Worm (Caenorhabditis elegans) whole organism, L1 larva: ENCODE measurements around the gene T25E12.16.

Source experiments
- aha-1 ChIP-seq: fragments of 150-350 bp; optimal IDR thresholded peaks from 2 replicates; lab custom pipeline; 2014; ENCODE audit warnings: missing biosample characterization, missing genetic modification characterization
- blmp-1 ChIP-seq: fragments of 150-350 bp; optimal IDR thresholded peaks from 2 replicates; lab custom pipeline; 2014; ENCODE audit warnings: missing biosample characterization, missing genetic modification characterization
- ceh-63 ChIP-seq: fragments of 200-800 bp; sonication (Bioruptor generic); optimal IDR thresholded peaks from 2 replicates; lab custom pipeline; 2018; ENCODE audit warnings: mild to moderate bottlenecking, missing genetic modification characterization, missing compliant biosample characterization
- efl-1 ChIP-seq, 4 experiments: fragments of 150-350 bp; optimal IDR thresholded peaks in 3 of 4; peaks in 1 of 4; 1 replicate in 1 of 4; 2 replicates in 3 of 4; lab custom pipeline; 2014; ENCODE audit warnings: missing biosample characterization in 2 of 4, missing genetic modification characterization in 2 of 4, missing genetic modification reagents in 2 of 4
- ets-5 ChIP-seq: fragments of 200-800 bp; sonication (Bioruptor generic); IDR thresholded peaks from 2 replicates; pipeline ENCODE4 v1.3.6; 2022; ENCODE audit warnings: missing genetic modification characterization, missing compliant biosample characterization
- fos-1 ChIP-seq: fragments of 150-350 bp; optimal IDR thresholded peaks from 2 replicates; lab custom pipeline; 2014; ENCODE audit warnings: missing biosample characterization, missing genetic modification characterization
- lsy-2 ChIP-seq, 2 experiments: fragments of 150-350 bp; optimal IDR thresholded peaks; 2 replicates each; lab custom pipeline; 2014; ENCODE audit warnings: missing biosample characterization in 2 of 2, missing genetic modification characterization in 2 of 2
- mef-2 ChIP-seq: fragments of 150-350 bp; optimal IDR thresholded peaks from 2 replicates; lab custom pipeline; 2014; ENCODE audit warnings: missing biosample characterization, missing genetic modification characterization
- nhr-237 ChIP-seq: fragments of 150-350 bp; optimal IDR thresholded peaks from 2 replicates; lab custom pipeline; 2014; ENCODE audit warnings: missing biosample characterization, missing genetic modification characterization
- nhr-28 ChIP-seq: fragments of 150-350 bp; optimal IDR thresholded peaks from 2 replicates; lab custom pipeline; 2014; ENCODE audit warnings: missing biosample characterization, missing genetic modification characterization
- skn-1 ChIP-seq: fragments of 150-350 bp; optimal IDR thresholded peaks from 2 replicates; lab custom pipeline; 2014; ENCODE audit warnings: missing biosample characterization, missing genetic modification characterization
- unc-130 ChIP-seq: fragments of 150-350 bp; optimal IDR thresholded peaks from 2 replicates; lab custom pipeline; 2017; ENCODE audit warnings: missing biosample characterization, missing genetic modification characterization, inconsistent platforms
- ztf-11 ChIP-seq, 2 experiments: sonication (generic microtip); optimal IDR thresholded peaks; 2 replicates each; lab custom pipeline; 2016 to 2017; ENCODE audit warnings: missing genetic modification characterization in 2 of 2, missing biosample characterization in 1 of 2, missing compliant biosample characterization in 1 of 2

DNA sequence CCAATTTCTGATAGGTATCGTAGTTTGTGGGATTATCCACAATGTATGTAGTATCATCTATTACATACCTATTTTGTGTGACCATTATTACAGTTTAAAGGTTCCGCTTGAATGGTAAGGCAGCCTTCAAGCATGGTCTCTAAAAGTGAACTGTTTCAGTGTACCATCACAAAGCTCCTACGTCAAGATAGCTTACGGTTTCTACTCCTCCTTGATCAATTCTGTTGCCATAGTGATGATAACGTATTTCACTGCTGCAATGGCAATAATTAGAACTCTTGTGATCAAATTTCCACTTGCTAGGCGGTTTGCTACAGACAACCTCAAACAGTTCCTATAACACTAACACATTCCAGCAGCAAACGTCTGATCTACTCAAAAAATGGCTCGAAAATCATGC is 50.2 kb downstream of the T25E12.16 start:
- TF ChIP-seq mef-2 (tag; lab: Kevin White, UChicago) (no peak), nhr-237 (no peak), aha-1 (no peak), fos-1 (no peak), ets-5 (GFP tag; lab: Robert Waterston, UW) (no peak), nhr-28 (tag; lab: Kevin White, UChicago) (no peak), efl-1 (optimal IDR thresholded peaks at IDR 0.05; lab: Kevin White, UChicago) (no peak), efl-1 (GFP tag; optimal IDR thresholded peaks at IDR 0.05 in 1 of 2; lab: Kevin White, UChicago) (no peak), ceh-63 (GFP tag; lab: Kevin White, UChicago) (no peak), unc-130 (tag; lab: Kevin White, UChicago) (no peak), skn-1 (tag; lab: Kevin White, UChicago) (no peak), lsy-2 (tag; optimal IDR thresholded peaks at IDR 0.05; lab: Kevin White, UChicago) (no peak), blmp-1 (tag; lab: Kevin White, UChicago) (no peak), ztf-11 (tag; optimal IDR thresholded peaks at IDR 0.05; lab: Kevin White, UChicago) (no peak)
